Worm (Caenorhabditis elegans) whole organism, mixed stage, embryonic: ENCODE data around the gene aakg-5.

Experiments used
- cnd-1 ChIP-seq: fragments of 200-800 bp; sonication (Bioruptor generic); optimal IDR thresholded peaks from 2 replicates; lab custom pipeline; 2018; ENCODE audit warnings: mild to moderate bottlenecking, missing genetic modification characterization, missing compliant biosample characterization
- elt-1 ChIP-seq: sonication (generic microtip); optimal IDR thresholded peaks from 2 replicates; lab custom pipeline; 2017; ENCODE audit warnings: missing genetic modification characterization, mild to moderate bottlenecking, missing compliant biosample characterization, antibody characterized with exemption, moderate library complexity, borderline replicate concordance; ENCODE audit not compliant: insufficient read depth
- elt-3 ChIP-seq: fragments of 150-350 bp; optimal IDR thresholded peaks from 2 replicates; lab custom pipeline; 2014; ENCODE audit warnings: missing biosample characterization, missing genetic modification characterization
- lsy-2 ChIP-seq: fragments of 150-350 bp; optimal IDR thresholded peaks from 2 replicates; lab custom pipeline; 2014; ENCODE audit warnings: missing biosample characterization, missing genetic modification characterization
- mls-2 ChIP-seq: sonication (generic microtip); optimal IDR thresholded peaks from 2 replicates; lab custom pipeline; 2016; ENCODE audit warnings: mild to moderate bottlenecking, missing genetic modification characterization, moderate library complexity, missing compliant biosample characterization
- nhr-12 ChIP-seq: fragments of 150-350 bp; optimal IDR thresholded peaks from 2 replicates; lab custom pipeline; 2014; ENCODE audit warnings: missing biosample characterization, missing genetic modification characterization
- nhr-237 ChIP-seq: fragments of 150-350 bp; optimal IDR thresholded peaks from 2 replicates; lab custom pipeline; 2014; ENCODE audit warnings: missing biosample characterization, missing genetic modification characterization
- nhr-28 ChIP-seq: fragments of 150-350 bp; optimal IDR thresholded peaks from 2 replicates; lab custom pipeline; 2014; ENCODE audit warnings: missing biosample characterization, missing genetic modification characterization
- nhr-76 ChIP-seq: sonication (generic microtip); optimal IDR thresholded peaks from 2 replicates; lab custom pipeline; 2017; ENCODE audit warnings: missing biosample characterization, missing genetic modification characterization
- unc-62 ChIP-seq: fragments of 150-350 bp; optimal IDR thresholded peaks from 2 replicates; lab custom pipeline; 2014; ENCODE audit warnings: missing biosample characterization, missing genetic modification reagents, missing genetic modification characterization

DNA sequence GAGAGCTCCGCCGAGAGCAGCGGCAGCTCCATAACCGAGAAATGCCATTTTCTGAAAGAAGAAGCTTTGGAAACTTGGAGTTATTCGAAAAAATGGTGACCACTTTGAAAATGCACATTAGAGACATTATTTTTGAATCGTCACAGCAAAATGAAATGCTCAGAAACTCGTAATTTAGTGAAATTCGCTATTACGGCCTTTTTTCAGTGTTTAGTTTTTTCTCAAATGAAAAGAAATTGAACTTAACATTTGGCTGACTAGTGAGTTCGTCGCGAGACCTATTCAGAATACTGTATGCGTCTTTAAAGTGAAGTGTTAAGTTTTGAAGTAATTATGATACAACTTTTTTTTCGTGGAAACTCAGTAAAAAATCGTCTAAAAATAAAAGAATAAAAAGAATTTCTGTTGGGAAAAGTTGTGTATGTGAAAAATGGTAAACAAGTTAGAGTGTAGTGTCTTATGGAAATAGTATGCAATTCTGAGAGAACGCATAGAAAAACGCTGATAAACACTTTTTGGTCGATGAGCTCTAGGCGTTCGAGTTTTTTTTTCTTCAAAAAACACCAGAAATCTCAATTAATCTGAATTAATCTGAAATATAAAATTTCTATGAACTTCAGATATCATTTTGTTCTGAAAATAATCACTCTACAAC lies 4.4 kb downstream of the aakg-5 start, which contains the start of gene R53.5:
- TF ChIP-seq nhr-76 (tag; lab: Kevin White, UChicago): no peak
- no peak for TF ChIP-seq nhr-237 (tag; lab: Kevin White, UChicago)
- no peak for TF ChIP-seq nhr-28
- TF ChIP-seq nhr-12 (tag; lab: Kevin White, UChicago): no peak
- TF ChIP-seq elt-1 (tag; lab: Kevin White, UChicago): no peak
- no peak for TF ChIP-seq cnd-1
- TF ChIP-seq mls-2 (tag; lab: Kevin White, UChicago): no peak
- TF ChIP-seq unc-62 (GFP tag; lab: Kevin White, UChicago): no peak
- TF ChIP-seq lsy-2: no peak
- no peak for TF ChIP-seq elt-3 (tag; lab: Kevin White, UChicago)
